Worm (Caenorhabditis elegans) whole organism, L4/young adult: ENCODE data around the gene mct-5.

Experiments
- dao-5 ChIP-seq: sonication (generic microtip); optimal IDR thresholded peaks from 2 replicates; lab custom pipeline; 2016; ENCODE audit warnings: missing genotype, missing genetic modification characterization, moderate library complexity, missing compliant biosample characterization
- him-1 ChIP-seq: sonication (generic microtip); optimal IDR thresholded peaks from 2 replicates; lab custom pipeline; 2016; ENCODE audit warnings: missing genotype, missing genetic modification reagents, missing genetic modification characterization, missing compliant biosample characterization

DNA sequence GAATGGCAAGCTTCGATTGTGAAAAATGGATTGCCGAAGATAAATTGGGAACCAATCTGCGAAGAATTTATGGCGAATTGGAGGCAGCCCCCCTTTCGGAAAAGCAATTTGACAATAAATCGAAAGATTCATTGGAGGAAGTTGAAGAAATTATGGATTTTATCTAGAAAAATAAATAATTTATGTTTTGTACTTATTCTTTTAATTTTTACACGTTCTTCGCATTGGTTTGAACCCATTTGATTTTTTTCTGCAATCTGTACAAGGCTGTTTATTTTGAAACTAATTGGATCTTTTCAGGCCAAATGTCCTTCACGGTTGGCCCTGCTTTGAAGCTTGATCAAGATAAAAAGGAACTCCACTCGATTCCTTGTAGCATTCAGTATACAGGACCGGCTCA, 45.4 kb downstream of the mct-5 start, which contains the start of gene ZK1127.13:
- TF ChIP-seq dao-5 (tag; lab: Kevin White, UChicago) (no peak), him-1 (no peak)
